Fruit fly (Drosophila melanogaster): ENCODE measurements around the gene Hasp.

DNA sequence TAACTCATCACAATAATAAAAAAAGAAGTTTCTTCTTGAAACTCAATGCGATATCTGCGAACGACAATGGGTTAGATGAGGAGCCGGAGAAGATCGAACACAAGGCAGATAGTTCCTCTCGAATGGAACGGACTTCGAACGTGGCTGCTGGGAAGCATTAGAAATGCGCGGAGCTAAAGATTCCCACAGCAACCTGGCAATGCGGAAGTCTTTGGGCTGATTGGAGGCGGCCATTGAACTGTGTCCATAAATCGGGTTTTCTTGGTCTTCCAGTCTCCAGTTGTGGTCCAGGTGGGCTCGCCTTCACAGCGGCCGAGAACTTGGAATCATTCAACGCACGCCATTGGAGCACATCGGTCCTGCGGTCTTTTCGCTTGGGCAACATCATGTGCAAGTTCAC is 23.3 kb upstream of the Hasp start, which contains the start of gene CG13081:
- TF ChIP-seq CTCF (optimal IDR thresholded peaks at IDR 0.05), result no peak
- no peak for TF ChIP-seq CG8478 (optimal IDR thresholded peaks at IDR 0.05)

Data from S2 (cell line).